Worm (Caenorhabditis elegans) whole organism, midembryonic: ENCODE data around the gene fbxa-44.

Experiments
- T22C8.4 ChIP-seq: fragments of 200-800 bp; sonication (Bioruptor generic); IDR thresholded peaks from 2 replicates; pipeline ENCODE4 v1.3.6; 2022; ENCODE audit warnings: missing genetic modification characterization, missing compliant biosample characterization
- cog-1 ChIP-seq: sonication (generic microtip); optimal IDR thresholded peaks from 2 replicates; lab custom pipeline; 2016; ENCODE audit warnings: missing genetic modification characterization, missing compliant biosample characterization
- flt-1 ChIP-seq: fragments of 200-800 bp; sonication (Bioruptor generic); IDR thresholded peaks from 2 replicates; pipeline ENCODE4 v1.3.6; 2022; ENCODE audit warnings: missing genetic modification characterization, missing compliant biosample characterization
- klf-2 ChIP-seq: fragments of 200-800 bp; sonication (Bioruptor generic); conservative IDR thresholded peaks from 2 replicates; pipeline ENCODE4 v1.3.6; 2022; ENCODE audit warnings: missing genetic modification reagents, missing genetic modification characterization, missing compliant biosample characterization
- med-1 ChIP-seq: sonication (generic microtip); optimal IDR thresholded peaks from 2 replicates; lab custom pipeline; 2017; ENCODE audit warnings: missing genetic modification characterization, mild to moderate bottlenecking, missing compliant biosample characterization, antibody characterized with exemption, missing genetic modification reagents; ENCODE audit not compliant: insufficient read depth
- ref-1 ChIP-seq: fragments of 200-800 bp; sonication (Bioruptor generic); conservative IDR thresholded peaks from 2 replicates; pipeline ENCODE4 v1.3.6; 2022; ENCODE audit warnings: missing genetic modification reagents, missing genetic modification characterization, missing compliant biosample characterization
- tab-1 ChIP-seq: fragments of 200-800 bp; sonication (Bioruptor generic); IDR thresholded peaks from 2 replicates; pipeline ENCODE4 v1.3.6; 2022; ENCODE audit warnings: missing genetic modification characterization, missing compliant biosample characterization
- ztf-23 ChIP-seq: fragments of 200-800 bp; sonication (Bioruptor generic); IDR thresholded peaks from 2 replicates; pipeline ENCODE4 v1.3.6; 2022; ENCODE audit warnings: missing genetic modification reagents, missing genetic modification characterization, missing compliant biosample characterization
- ztf-29 ChIP-seq: fragments of 200-800 bp; sonication (Bioruptor generic); IDR thresholded peaks from 2 replicates; pipeline ENCODE4 v1.3.6; 2022; ENCODE audit warnings: missing genetic modification reagents, missing genetic modification characterization, missing compliant biosample characterization

The fbxa-44 gene

DNA sequence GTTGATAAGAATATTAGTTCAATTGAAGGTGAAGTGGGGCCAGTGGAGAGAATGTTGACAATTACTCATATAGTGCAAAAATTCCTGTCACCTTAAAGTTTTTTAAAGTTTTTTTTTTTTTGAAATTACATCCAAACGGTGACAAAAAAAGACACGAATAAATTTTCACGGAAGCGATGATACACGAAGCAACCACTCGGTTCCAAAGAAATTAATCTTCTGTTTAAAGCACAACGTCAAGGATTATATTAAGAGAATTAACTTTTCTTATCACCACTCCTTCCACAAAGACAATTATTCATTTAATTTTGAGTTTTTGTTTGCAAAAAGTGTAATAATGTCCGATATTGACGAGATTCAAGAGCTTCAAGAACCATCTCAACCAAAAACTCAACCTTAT lies 23.7 kb upstream of the fbxa-44 start, which contains the start of gene clec-28:
Gene clec-28 (plus strand): TSS at position 301 of the 400 bp plus-strand sequence.
- TF ChIP-seq ztf-23 (GFP tag; lab: Robert Waterston, UW) (no peak), ztf-29 (GFP tag; lab: Robert Waterston, UW) (no peak), ref-1 (GFP tag; lab: Robert Waterston, UW) (no peak), med-1 (GFP tag; lab: Kevin White, UChicago) (no peak), T22C8.4 (GFP tag; lab: Robert Waterston, UW) (no peak), tab-1 (GFP tag; lab: Robert Waterston, UW) (no peak), cog-1 (no peak), flt-1 (no peak), klf-2 (GFP tag; lab: Robert Waterston, UW) (no peak)

DNA sequence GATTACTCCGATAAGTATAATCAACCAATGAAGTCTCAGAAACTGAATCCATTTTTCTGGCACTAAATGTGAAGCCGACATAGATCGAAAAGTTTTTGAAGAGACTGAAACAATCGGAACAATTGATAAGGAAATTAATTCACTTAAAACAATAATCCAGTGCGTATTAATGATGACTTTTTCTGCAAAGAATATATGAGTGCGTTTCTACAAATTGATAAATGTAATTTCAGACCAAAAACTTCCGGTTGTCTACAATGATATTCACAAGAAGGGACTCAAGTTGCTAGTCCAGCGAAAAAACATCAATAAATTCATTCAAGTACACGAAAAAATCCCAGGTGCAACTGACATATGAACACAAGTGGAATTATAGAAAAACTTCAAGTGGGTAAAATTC lies 19.3 kb upstream of the fbxa-44 start, which contains the start of gene clec-33:
Gene clec-33 (minus strand): TSS at position 101 of the 400 bp plus-strand sequence.
- TF ChIP-seq flt-1 (no peak), ztf-23 (GFP tag; lab: Robert Waterston, UW) (no peak), T22C8.4 (GFP tag; lab: Robert Waterston, UW) (no peak), ztf-29 (GFP tag; lab: Robert Waterston, UW) (no peak), klf-2 (GFP tag; lab: Robert Waterston, UW) (no peak), med-1 (GFP tag; lab: Kevin White, UChicago) (no peak), cog-1 (no peak), tab-1 (GFP tag; lab: Robert Waterston, UW) (no peak), ref-1 (GFP tag; lab: Robert Waterston, UW) (no peak)

DNA sequence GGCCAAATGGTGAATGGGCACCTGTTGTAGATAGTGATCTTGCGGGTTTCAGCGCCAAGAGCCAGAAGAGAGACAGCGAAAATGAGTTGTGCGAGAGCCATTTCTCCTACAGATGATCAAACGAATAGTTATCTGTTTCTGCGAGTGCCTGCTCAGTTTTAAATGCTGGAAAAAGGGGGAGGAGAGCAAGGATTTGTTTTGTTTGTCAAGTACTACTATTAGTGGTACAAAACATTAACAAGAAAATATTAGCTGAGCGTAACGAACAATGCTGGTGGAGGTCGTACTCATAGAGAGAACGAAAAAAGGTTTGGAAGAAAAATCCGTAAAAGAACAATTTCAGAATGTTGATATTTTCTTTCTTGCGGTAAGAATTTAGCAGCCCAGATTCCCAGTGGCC lies 17.7 kb upstream of the fbxa-44 start, which contains the start of gene thn-4:
Gene thn-4 (minus strand): TSS at position 101 of the 400 bp plus-strand sequence.
- TF ChIP-seq ztf-23 (GFP tag; lab: Robert Waterston, UW), result no peak

DNA sequence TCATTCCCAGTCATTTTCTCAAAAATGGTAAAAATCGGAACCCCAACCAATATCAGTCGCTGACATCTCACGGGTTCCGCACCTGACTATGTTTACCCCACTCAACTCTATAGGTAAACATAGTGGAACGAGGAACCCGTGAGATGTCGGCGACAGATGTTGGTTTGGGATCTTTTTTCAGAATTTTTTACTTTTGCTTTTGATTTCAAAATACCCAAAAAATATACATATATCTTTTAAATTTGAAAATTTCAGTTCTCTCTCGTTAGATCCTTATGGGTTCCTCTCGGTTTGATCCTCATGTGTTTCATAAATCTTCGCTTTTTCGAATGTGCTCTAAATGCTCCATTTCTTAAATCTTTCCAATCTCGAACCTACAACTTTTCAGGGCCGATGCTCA lies 15.4 kb upstream of the fbxa-44 start, which contains the start of gene srw-23:
Gene srw-23 (plus strand): TSS at position 301 of the 400 bp plus-strand sequence.
- TF ChIP-seq ref-1 (GFP tag; lab: Robert Waterston, UW) (no peak), T22C8.4 (GFP tag; lab: Robert Waterston, UW) (no peak), cog-1 (no peak), flt-1 (no peak), ztf-23 (GFP tag; lab: Robert Waterston, UW) (no peak), med-1 (GFP tag; lab: Kevin White, UChicago) (no peak), klf-2 (GFP tag; lab: Robert Waterston, UW) (no peak), ztf-29 (GFP tag; lab: Robert Waterston, UW) (no peak)

DNA sequence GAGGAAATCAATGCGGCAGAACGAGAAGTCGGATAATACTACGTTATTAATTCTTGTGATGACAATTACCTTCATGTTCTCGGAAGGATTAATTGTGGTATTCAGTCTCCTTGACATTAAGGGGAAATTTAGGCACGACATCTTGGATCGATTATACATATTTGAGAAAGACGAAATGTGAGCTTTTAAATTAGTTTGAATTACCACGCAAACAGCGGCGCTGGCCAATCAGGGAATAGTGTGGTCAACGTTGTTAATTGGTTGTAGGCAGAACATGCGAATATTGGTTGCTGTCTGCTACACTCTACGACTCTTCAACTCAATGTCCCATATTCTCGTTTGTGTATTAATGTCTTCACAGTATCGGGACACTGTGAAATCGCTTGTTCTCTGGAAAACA lies 14.1 kb upstream of the fbxa-44 start, which contains the start of gene F49A5.10:
Gene F49A5.10 (plus strand): TSS at position 301 of the 400 bp plus-strand sequence.
- TF ChIP-seq klf-2 (GFP tag; lab: Robert Waterston, UW), result no peak
- TF ChIP-seq flt-1, result no peak
- no peak for TF ChIP-seq T22C8.4 (GFP tag; lab: Robert Waterston, UW)
- no peak for TF ChIP-seq cog-1
- no peak for TF ChIP-seq ztf-23 (GFP tag; lab: Robert Waterston, UW)
- no peak for TF ChIP-seq ref-1 (GFP tag; lab: Robert Waterston, UW)
- no peak for TF ChIP-seq ztf-29 (GFP tag; lab: Robert Waterston, UW)

DNA sequence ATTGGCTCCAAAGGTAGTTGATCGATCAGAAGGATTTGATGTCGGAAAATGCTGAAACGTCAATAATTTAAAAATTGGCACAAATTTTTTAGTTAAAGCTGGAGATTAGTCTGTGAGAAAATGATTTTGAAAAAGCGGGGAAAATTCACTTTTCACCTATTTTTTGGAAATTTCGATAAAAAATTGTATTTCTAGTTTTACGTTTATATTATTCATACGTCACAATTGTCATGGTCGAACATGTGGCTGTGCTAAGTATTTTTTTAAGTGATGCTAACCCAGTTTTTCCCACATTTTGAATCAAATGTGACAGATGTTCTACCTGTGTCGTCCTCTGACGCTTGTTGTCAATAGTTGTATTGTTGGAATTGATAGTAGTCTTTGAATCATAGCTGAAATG lies 9.5 kb upstream of the fbxa-44 start:
- TF ChIP-seq klf-2 (GFP tag; lab: Robert Waterston, UW), result no peak
- TF ChIP-seq tab-1 (GFP tag; lab: Robert Waterston, UW), result no peak
- TF ChIP-seq ztf-29 (GFP tag; lab: Robert Waterston, UW), result no peak

DNA sequence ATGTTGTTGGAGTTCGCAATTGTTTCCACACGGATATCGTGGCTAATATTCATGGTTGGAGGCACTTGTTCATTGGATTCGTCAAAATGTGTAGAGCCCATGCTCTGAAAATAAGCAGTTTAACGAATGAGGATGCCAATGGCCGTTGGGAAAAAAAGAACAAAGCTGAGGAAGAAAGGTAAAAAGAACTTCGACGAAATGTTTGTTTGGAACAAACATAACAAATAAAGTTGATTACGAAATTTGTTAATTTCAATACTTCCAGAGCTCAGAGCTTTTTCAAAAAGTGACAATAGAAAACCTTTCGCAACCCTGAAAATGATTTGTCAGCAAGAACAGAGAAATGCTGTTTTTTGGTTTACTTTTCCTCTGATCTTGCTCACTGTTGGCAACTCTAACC lies 9.0 kb upstream of the fbxa-44 start, which contains the start of gene F09C6.3:
Gene F09C6.3 (minus strand): TSS at position 101 of the 400 bp plus-strand sequence.
- no peak for TF ChIP-seq tab-1 (GFP tag; lab: Robert Waterston, UW)

DNA sequence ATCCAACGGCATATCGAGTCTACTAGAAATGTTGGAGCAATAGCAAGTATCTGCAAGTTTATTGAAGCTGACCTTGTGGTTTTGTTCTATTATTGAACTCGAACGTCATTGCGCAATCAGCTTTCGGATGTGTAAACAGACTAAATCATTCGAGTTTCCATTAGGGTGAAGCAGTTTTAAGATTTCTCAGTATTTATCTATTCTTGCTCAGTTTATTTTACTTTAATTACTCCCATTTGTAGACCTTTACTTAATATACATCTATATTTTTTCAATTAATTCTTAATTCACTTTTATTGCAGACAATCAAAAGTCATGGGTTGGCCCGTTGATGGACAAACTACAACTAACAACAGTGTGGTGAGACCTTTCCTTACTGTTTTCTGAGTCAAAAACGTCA lies 8.4 kb upstream of the fbxa-44 start, which contains the start of gene F09C6.14:
Gene F09C6.14 (plus strand): TSS at position 301 of the 400 bp plus-strand sequence.
- TF ChIP-seq klf-2 (GFP tag; lab: Robert Waterston, UW), result no peak
- TF ChIP-seq ztf-29 (GFP tag; lab: Robert Waterston, UW), result no peak
- TF ChIP-seq ztf-23 (GFP tag; lab: Robert Waterston, UW), result no peak
- no peak for TF ChIP-seq tab-1 (GFP tag; lab: Robert Waterston, UW)
- TF ChIP-seq ref-1 (GFP tag; lab: Robert Waterston, UW), result no peak
- TF ChIP-seq T22C8.4 (GFP tag; lab: Robert Waterston, UW), result no peak
- TF ChIP-seq flt-1, result no peak
- TF ChIP-seq cog-1, result no peak
- no peak for TF ChIP-seq med-1 (GFP tag; lab: Kevin White, UChicago)

DNA sequence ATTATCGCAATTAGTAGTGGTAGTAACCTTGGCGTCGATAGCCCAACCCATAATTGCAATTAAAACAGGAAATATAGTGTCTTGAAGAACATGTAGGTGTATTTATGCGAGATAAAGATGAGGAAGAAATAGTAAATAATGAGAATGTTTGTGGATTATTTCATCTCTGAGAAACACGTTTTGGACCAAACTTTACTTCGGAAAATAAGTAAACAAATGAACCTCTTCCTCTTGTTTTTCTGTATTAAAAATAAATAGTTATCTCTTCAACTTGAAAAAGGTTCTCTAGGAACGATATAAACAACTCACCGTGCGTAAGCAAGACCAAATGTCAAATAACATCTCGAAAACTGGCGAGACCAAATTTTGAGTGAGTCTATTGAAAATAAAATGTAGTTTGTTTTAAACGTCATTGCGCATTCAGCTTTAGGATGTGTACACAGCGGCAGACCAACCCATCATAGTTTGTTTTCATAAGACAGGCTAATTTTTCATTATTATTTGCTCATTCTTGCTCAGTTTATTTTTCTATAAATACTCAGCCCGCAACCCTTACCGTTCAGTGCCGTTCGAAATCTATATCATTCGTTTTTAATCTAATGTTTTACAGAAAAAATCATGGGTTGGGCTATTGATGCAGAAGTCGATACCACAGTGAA lies 6.7 kb upstream of the fbxa-44 start, which contains the start of the genes F09C6.11 and F09C6.12:
Gene F09C6.11 (minus strand): TSS at position 51 of the 659 bp plus-strand sequence.
Gene F09C6.12 (plus strand): TSS at position 609 of the 659 bp plus-strand sequence.
- TF ChIP-seq T22C8.4 (GFP tag; lab: Robert Waterston, UW) (no peak), ref-1 (GFP tag; lab: Robert Waterston, UW) (no peak), tab-1 (GFP tag; lab: Robert Waterston, UW) (no peak), flt-1 (no peak), cog-1 (no peak), klf-2 (GFP tag; lab: Robert Waterston, UW) (no peak), ztf-29 (GFP tag; lab: Robert Waterston, UW) (no peak), med-1 (GFP tag; lab: Kevin White, UChicago) (no peak), ztf-23 (GFP tag; lab: Robert Waterston, UW) (no peak)

DNA sequence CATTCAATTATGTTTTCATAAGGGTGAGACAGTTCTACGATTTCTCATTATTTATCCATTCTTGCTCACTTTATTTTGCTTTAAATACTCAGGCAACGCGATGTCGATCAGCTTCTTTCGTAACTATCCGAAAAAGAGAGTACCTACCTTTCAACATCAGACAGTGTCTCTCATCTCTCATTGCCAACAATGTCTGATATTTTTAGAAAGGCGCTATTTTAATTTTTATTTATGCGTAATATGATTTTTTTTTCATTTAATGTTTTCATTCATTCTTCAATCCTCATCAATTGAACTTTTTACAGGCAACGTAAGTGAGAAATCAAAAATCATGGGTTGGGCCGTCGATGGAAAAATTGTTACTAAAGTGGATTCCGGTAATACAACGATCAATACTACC lies 4.3 kb upstream of the fbxa-44 start, which contains the start of gene F09C6.13:
Gene F09C6.13 (plus strand): TSS at position 301 of the 400 bp plus-strand sequence.
- TF ChIP-seq klf-2 (GFP tag; lab: Robert Waterston, UW), result no peak
- TF ChIP-seq ztf-23 (GFP tag; lab: Robert Waterston, UW), result no peak
- TF ChIP-seq ztf-29 (GFP tag; lab: Robert Waterston, UW), result no peak
- no peak for TF ChIP-seq flt-1
- no peak for TF ChIP-seq tab-1 (GFP tag; lab: Robert Waterston, UW)
- no peak for TF ChIP-seq T22C8.4 (GFP tag; lab: Robert Waterston, UW)
- TF ChIP-seq med-1 (GFP tag; lab: Kevin White, UChicago), result no peak
- no peak for TF ChIP-seq cog-1
- TF ChIP-seq ref-1 (GFP tag; lab: Robert Waterston, UW), result no peak
